Fruit fly (Drosophila melanogaster) whole organism: ENCODE data around the gene CG15382.
A peak's percentile ranks its signal among the peaks of the same experiment; 100 is the strongest.

Experiments used
- Dll ChIP-seq: fragments of >200 bp; optimal IDR thresholded peaks from 2 replicates; lab custom pipeline; 2017
- EcR ChIP-seq, 2 experiments: fragments of >200 bp; optimal IDR thresholded peaks; 2 replicates each; lab custom pipeline; 2017; ENCODE audit warnings: missing biosample characterization in 2 of 2, missing genetic modification characterization in 2 of 2, missing genetic modification reagents in 2 of 2
- psq ChIP-seq: fragments of >200 bp; optimal IDR thresholded peaks from 2 replicates; lab custom pipeline; 2017
- usp ChIP-seq: fragments of >200 bp; optimal IDR thresholded peaks from 2 replicates; lab custom pipeline; 2017; ENCODE audit warnings: missing biosample characterization, missing genetic modification characterization, mixed read lengths

dm6 chr2L:2197475-2198118, 42.0 kb downstream of the CG15382 start, which contains the start of gene COX7AL2:
- TF ChIP-seq psq (lab: Kevin White, UChicago) (no peak), usp (GFP tag; lab: Kevin White, UChicago) (no peak), Dll (lab: Kevin White, UChicago) (no peak), EcR (GFP tag; optimal IDR thresholded peaks at IDR 0.05; lab: Kevin White, UChicago) (peak in 1 of 2 experiments; percentile 89)
